Worm (Caenorhabditis elegans): ENCODE measurements around the gene Y48G9A.6.
A peak's percentile ranks its signal among the peaks of the same experiment; 100 is the strongest.

The Y48G9A.6 gene

DNA sequence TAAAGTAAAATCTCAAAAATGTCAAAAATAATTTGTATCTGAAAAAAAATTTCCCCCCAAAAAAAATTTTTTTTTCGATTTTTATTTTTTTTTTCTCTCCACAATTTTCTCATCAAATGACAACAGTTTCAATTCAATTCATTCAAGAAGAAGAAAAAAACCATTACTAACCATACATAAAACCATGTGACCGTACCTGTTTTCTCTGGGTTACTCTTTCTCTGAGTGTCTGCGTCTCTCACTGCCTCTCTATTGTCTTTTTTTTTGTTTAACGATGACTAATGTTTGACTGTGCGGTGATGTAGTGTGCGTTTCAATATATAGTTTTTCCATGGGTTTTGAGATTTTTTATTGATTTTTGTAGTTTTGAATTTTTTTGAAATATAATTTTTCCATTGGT, 26.9 kb upstream of the Y48G9A.6 start:
- TF ChIP-seq F49E8.2 (tag; optimal IDR thresholded peaks at IDR 0.05; ENCODE audit: borderline replicate concordance): no peak
- no peak for TF ChIP-seq F26F4.8 (GFP tag; conservative IDR thresholded peaks at IDR 0.05)
- TF ChIP-seq hlh-30 (tag; optimal IDR thresholded peaks at IDR 0.05; ENCODE audit: insufficient read depth): peak; percentile 89
- TF ChIP-seq php-3 (GFP tag; IDR thresholded peaks at IDR 0.05): peak; percentile 19; the same call in 1 of the 2 replicates
- TF ChIP-seq snpc-4 (tag; optimal IDR thresholded peaks at IDR 0.05): no peak
- no peak for TF ChIP-seq Y105C5A.15 (GFP tag; IDR thresholded peaks at IDR 0.05)
- TF ChIP-seq lin-13 (GFP tag; optimal IDR thresholded peaks at IDR 0.05): peak; percentile 71
- TF ChIP-seq tra-1 (GFP tag; IDR thresholded peaks at IDR 0.05): no peak
- TF ChIP-seq nhr-25 (tag; optimal IDR thresholded peaks at IDR 0.05; ENCODE audit: borderline replicate concordance, insufficient read depth): peak; percentile 3
- no peak for TF ChIP-seq spr-1 (tag; optimal IDR thresholded peaks at IDR 0.05)
- peak; percentile 96 for TF ChIP-seq dve-1 (tag; optimal IDR thresholded peaks at IDR 0.05; ENCODE audit: insufficient read depth)
- no peak for TF ChIP-seq zfp-2 (tag; optimal IDR thresholded peaks at IDR 0.05)
- no peak for TF ChIP-seq unc-39 (tag; optimal IDR thresholded peaks at IDR 0.05)
- peak; percentile 45 for TF ChIP-seq jun-1 (tag; optimal IDR thresholded peaks at IDR 0.05)
- no peak for TF ChIP-seq mdt-29 (GFP tag; IDR thresholded peaks at IDR 0.05)
- peak; percentile 42 for TF ChIP-seq nhr-77 (tag; optimal IDR thresholded peaks at IDR 0.05)
- TF ChIP-seq mxl-3 (GFP tag; optimal IDR thresholded peaks at IDR 0.05): no peak
- no peak for TF ChIP-seq nhr-11 (tag; optimal IDR thresholded peaks at IDR 0.05)
- no peak for TF ChIP-seq cey-2 (tag; optimal IDR thresholded peaks at IDR 0.05; ENCODE audit: borderline replicate concordance, insufficient read depth)
- no peak for TF ChIP-seq T20F7.1 (GFP tag; optimal IDR thresholded peaks at IDR 0.05)
- TF ChIP-seq pha-4 (GFP tag; IDR thresholded peaks at IDR 0.05): no peak
- peak; percentile 94 for TF ChIP-seq pha-4 (tag; optimal IDR thresholded peaks at IDR 0.05)
- TF ChIP-seq daf-12 (tag; optimal IDR thresholded peaks at IDR 0.05): no peak
- no peak for TF ChIP-seq ZK546.5 (tag; optimal IDR thresholded peaks at IDR 0.05)
- no peak for TF ChIP-seq ZK337.2 (GFP tag; IDR thresholded peaks at IDR 0.05)
- TF ChIP-seq snpc-1.2 (GFP tag; IDR thresholded peaks at IDR 0.05): no peak
- TF ChIP-seq nhr-48 (tag; optimal IDR thresholded peaks at IDR 0.05): no peak
- no peak for TF ChIP-seq ztf-11 (tag; optimal IDR thresholded peaks at IDR 0.05)
- no peak for TF ChIP-seq ceh-32 (tag; optimal IDR thresholded peaks at IDR 0.05; ENCODE audit: poor library complexity)
- peak in 1 of 2 experiments; percentile 83 for TF ChIP-seq lsy-2 (tag; optimal IDR thresholded peaks at IDR 0.05)
- TF ChIP-seq aly-2 (tag; optimal IDR thresholded peaks at IDR 0.05): no peak
- peak; percentile 43 for TF ChIP-seq hmg-1.1 (GFP tag; IDR thresholded peaks at IDR 0.05)
- TF ChIP-seq Y75B8A.6 (GFP tag; IDR thresholded peaks at IDR 0.05): no peak
- TF ChIP-seq nhr-237 (tag; optimal IDR thresholded peaks at IDR 0.05): no peak
- TF ChIP-seq arid-1 (GFP tag; conservative IDR thresholded peaks at IDR 0.05): no peak
- TF ChIP-seq vab-7 (GFP tag; IDR thresholded peaks at IDR 0.05): no peak
- TF ChIP-seq nhr-41 (GFP tag; IDR thresholded peaks at IDR 0.05): no peak
- TF ChIP-seq lin-15B (tag; optimal IDR thresholded peaks at IDR 0.05): no peak
- no peak for TF ChIP-seq F44E2.7 (GFP tag; IDR thresholded peaks at IDR 0.05)
- peak; percentile 66 for TF ChIP-seq dmd-6 (GFP tag; IDR thresholded peaks at IDR 0.05)
- no peak for TF ChIP-seq F10B5.3 (tag; optimal IDR thresholded peaks at IDR 0.05)
- TF ChIP-seq fos-1 (tag; optimal IDR thresholded peaks at IDR 0.05): no peak
- no peak for TF ChIP-seq ces-1 (GFP tag; optimal IDR thresholded peaks at IDR 0.05)
- no peak for TF ChIP-seq nhr-111 (GFP tag; optimal IDR thresholded peaks at IDR 0.05)
- no peak for TF ChIP-seq ceh-44 (GFP tag; IDR thresholded peaks at IDR 0.05)
- TF ChIP-seq ceh-82 (tag; optimal IDR thresholded peaks at IDR 0.05): no peak
- TF ChIP-seq aha-1 (tag): peak; percentile 2
- TF ChIP-seq ctbp-1 (GFP tag; IDR thresholded peaks at IDR 0.05): no peak
- no peak for TF ChIP-seq lin-39 (tag; optimal IDR thresholded peaks at IDR 0.05)
- no peak for TF ChIP-seq nhr-42 (GFP tag; IDR thresholded peaks at IDR 0.05)
- no peak for TF ChIP-seq zip-2 (tag; optimal IDR thresholded peaks at IDR 0.05)
- TF ChIP-seq Y48G9A.11 (GFP tag; IDR thresholded peaks at IDR 0.05): no peak
